Fruit fly (Drosophila melanogaster) whole organism, embryonic: ENCODE data around the gene meso18E.

Source experiments
- Aef1 ChIP-seq: fragments of 200-800 bp; sonication (Bioruptor generic); IDR thresholded peaks from 3 replicates; pipeline ENCODE4 v1.3.6; 2022; ENCODE audit warnings: missing biosample characterization, missing genetic modification characterization
- Atf6 ChIP-seq: fragments of 200-800 bp; sonication (Bioruptor generic); IDR thresholded peaks from 2 replicates; pipeline ENCODE4 v1.3.6; 2022; ENCODE audit warnings: missing biosample characterization, missing genetic modification characterization
- CG11560 ChIP-seq: fragments of 200-800 bp; sonication (Bioruptor generic); IDR thresholded peaks from 3 replicates; pipeline ENCODE4 v1.3.6; 2022; ENCODE audit warnings: missing biosample characterization, missing genetic modification characterization
- CG12744 ChIP-seq: fragments of 200-800 bp; sonication (Bioruptor generic); optimal IDR thresholded peaks from 2 replicates; lab custom pipeline; 2016; ENCODE audit warnings: missing biosample characterization, missing genetic modification characterization
- CG14667 ChIP-seq: fragments of 200-800 bp; sonication (Bioruptor generic); IDR thresholded peaks from 2 replicates; pipeline ENCODE4 v1.3.6; 2022; ENCODE audit warnings: missing biosample characterization, missing genetic modification characterization
- CG14710 ChIP-seq: fragments of 200-800 bp; sonication (Bioruptor generic); optimal IDR thresholded peaks from 3 replicates; lab custom pipeline; 2019; ENCODE audit warnings: missing biosample characterization, mild to moderate bottlenecking, missing genetic modification characterization, moderate library complexity
- CG15269 ChIP-seq: fragments of 200-800 bp; sonication (Bioruptor generic); optimal IDR thresholded peaks from 2 replicates; lab custom pipeline; 2018; ENCODE audit warnings: missing biosample characterization, mild to moderate bottlenecking, missing genetic modification characterization, moderate library complexity
- CG17385 ChIP-seq: fragments of 200-800 bp; sonication (Bioruptor generic); optimal IDR thresholded peaks from 3 replicates; lab custom pipeline; 2018; ENCODE audit warnings: missing biosample characterization, mild to moderate bottlenecking, missing genetic modification characterization
- CG1792 ChIP-seq: fragments of 200-800 bp; sonication (Bioruptor generic); optimal IDR thresholded peaks from 2 replicates; lab custom pipeline; 2016; ENCODE audit warnings: missing biosample characterization, missing genetic modification characterization
- CG2889 ChIP-seq: fragments of 200-800 bp; sonication (Bioruptor generic); IDR thresholded peaks from 3 replicates; pipeline ENCODE4 v1.3.6; 2022; ENCODE audit warnings: missing biosample characterization, missing genetic modification characterization
- CG31365 ChIP-seq: fragments of 200-800 bp; sonication (Bioruptor generic); optimal IDR thresholded peaks from 2 replicates; lab custom pipeline; 2018; ENCODE audit warnings: missing biosample characterization, mild to moderate bottlenecking, missing genetic modification characterization
- CG32532 ChIP-seq: fragments of 200-800 bp; sonication (Bioruptor generic); IDR thresholded peaks from 2 replicates; pipeline ENCODE4 v1.3.6; 2022; ENCODE audit warnings: missing biosample characterization, missing genetic modification characterization
- CG3407 ChIP-seq: fragments of 200-800 bp; sonication (Bioruptor generic); optimal IDR thresholded peaks from 2 replicates; lab custom pipeline; 2018; ENCODE audit warnings: missing biosample characterization, mild to moderate bottlenecking, missing genetic modification characterization
- CG34376 ChIP-seq: fragments of 200-800 bp; sonication (Bioruptor generic); optimal IDR thresholded peaks from 2 replicates; lab custom pipeline; 2018; ENCODE audit warnings: missing biosample characterization, mild to moderate bottlenecking, missing genetic modification characterization
- CG3726 ChIP-seq: fragments of 200-800 bp; sonication (Bioruptor generic); IDR thresholded peaks from 3 replicates; pipeline ENCODE4, ENCODE4 v1.3.6; 2022; ENCODE audit warnings: missing biosample characterization, missing genetic modification characterization
- CG3847 ChIP-seq: fragments of 200-800 bp; sonication (Bioruptor generic); IDR thresholded peaks from 2 replicates; pipeline ENCODE4 v1.3.6; 2022; ENCODE audit warnings: missing biosample characterization, missing genetic modification characterization
- CG7963 ChIP-seq: fragments of 200-800 bp; sonication (Bioruptor generic); IDR thresholded peaks from 3 replicates; pipeline ENCODE4 v1.3.6; 2022; ENCODE audit warnings: missing biosample characterization, missing genetic modification characterization; ENCODE audit not compliant: partially characterized antibody
- Camta ChIP-seq: fragments of 200-800 bp; sonication (Bioruptor generic); optimal IDR thresholded peaks from 2 replicates; lab custom pipeline; 2016; ENCODE audit warnings: missing biosample characterization, missing genetic modification characterization
- Dbx ChIP-seq: fragments of 200-800 bp; sonication (Bioruptor generic); IDR thresholded peaks from 3 replicates; pipeline ENCODE4 v1.3.6; 2022; ENCODE audit warnings: missing biosample characterization, missing genetic modification characterization
- Dfd ChIP-seq, 2 experiments: fragments of >200 bp; optimal IDR thresholded peaks; 2 replicates each; lab custom pipeline; 2017; ENCODE audit warnings: missing biosample characterization in 2 of 2, missing genetic modification characterization in 2 of 2
- Drgx ChIP-seq: fragments of 200-800 bp; sonication (Bioruptor generic); IDR thresholded peaks from 2 replicates; pipeline ENCODE4 v1.3.6; 2022; ENCODE audit warnings: missing biosample characterization, missing genetic modification characterization
- Gug ChIP-seq: fragments of 200-800 bp; sonication (Bioruptor generic); IDR thresholded peaks from 4 replicates; pipeline ENCODE4 v1.3.6; 2022; ENCODE audit warnings: missing biosample characterization, missing genetic modification characterization
- H2.0 ChIP-seq: fragments of 200-800 bp; sonication (Bioruptor generic); IDR thresholded peaks from 2 replicates; pipeline ENCODE4 v1.3.6; 2022; ENCODE audit warnings: missing biosample characterization, missing genetic modification characterization
- HLH4C ChIP-seq: fragments of 200-800 bp; sonication (Bioruptor generic); IDR thresholded peaks from 3 replicates; pipeline ENCODE4 v1.3.6; 2022; ENCODE audit warnings: missing biosample characterization, missing genetic modification characterization; ENCODE audit not compliant: partially characterized antibody
- Hr78 ChIP-seq, 2 experiments: fragments of 200-800 bp in 1 of 2; fragments of >200 bp in 1 of 2; sonication (Bioruptor generic) in 1 of 2; optimal IDR thresholded peaks; 2 replicates each; lab custom pipeline; 2017 to 2019; ENCODE audit warnings: missing biosample characterization in 2 of 2, missing genetic modification characterization in 2 of 2, mild to moderate bottlenecking in 1 of 2, moderate library complexity in 1 of 2
- MBD-R2 ChIP-seq: fragments of 200-800 bp; sonication (Bioruptor generic); IDR thresholded peaks from 2 replicates; pipeline ENCODE4 v1.3.6; 2022; ENCODE audit warnings: missing biosample characterization, missing genetic modification characterization
- Meics ChIP-seq: fragments of 200-800 bp; sonication (Bioruptor generic); optimal IDR thresholded peaks from 2 replicates; lab custom pipeline; 2017; ENCODE audit warnings: missing biosample characterization, mild to moderate bottlenecking, missing genetic modification characterization
- NfI ChIP-seq: fragments of 200-800 bp; sonication (Bioruptor generic); optimal IDR thresholded peaks from 3 replicates; lab custom pipeline; 2018; ENCODE audit warnings: missing biosample characterization, mild to moderate bottlenecking, missing genetic modification characterization, moderate library complexity
- Opbp ChIP-seq: fragments of 200-800 bp; sonication (Bioruptor generic); IDR thresholded peaks from 3 replicates; pipeline ENCODE4 v1.3.6; 2022; ENCODE audit warnings: missing biosample characterization, missing genetic modification characterization; ENCODE audit not compliant: partially characterized antibody
- Stat92E ChIP-seq, 3 experiments: fragments of >200 bp in 2 of 3; fragments of 200-800 bp in 1 of 3; sonication (Bioruptor generic) in 1 of 3; optimal IDR thresholded peaks; 2 replicates each; lab custom pipeline; 2017 to 2019; ENCODE audit warnings: missing biosample characterization in 3 of 3, missing genetic modification characterization in 3 of 3, mild to moderate bottlenecking in 1 of 3, moderate library complexity in 1 of 3
- Xbp1 ChIP-seq: fragments of 200-800 bp; sonication (Bioruptor generic); optimal IDR thresholded peaks from 3 replicates; lab custom pipeline; 2016; ENCODE audit warnings: missing biosample characterization, mild to moderate bottlenecking, missing genetic modification characterization
- bbx ChIP-seq: fragments of 200-800 bp; sonication (Bioruptor generic); IDR thresholded peaks from 2 replicates; pipeline ENCODE4 v1.3.6; 2022; ENCODE audit warnings: missing biosample characterization, missing genetic modification characterization; ENCODE audit not compliant: partially characterized antibody
- cas ChIP-seq: fragments of 200-800 bp; sonication (Bioruptor generic); IDR thresholded peaks from 2 replicates; pipeline ENCODE4 v1.3.6; 2022; ENCODE audit warnings: missing biosample characterization, missing genetic modification characterization
- chif ChIP-seq, 2 experiments: fragments of 200-800 bp; sonication (Bioruptor generic); optimal IDR thresholded peaks; 3 replicates each; lab custom pipeline; 2016; ENCODE audit warnings: missing biosample characterization in 2 of 2, missing genetic modification characterization in 2 of 2
- grau ChIP-seq: fragments of 200-800 bp; optimal IDR thresholded peaks from 3 replicates; lab custom pipeline; 2019; ENCODE audit warnings: missing biosample characterization, mild to moderate bottlenecking, missing genetic modification characterization, moderate library complexity
- grn ChIP-seq: fragments of 200-800 bp; sonication (Bioruptor generic); optimal IDR thresholded peaks from 3 replicates; lab custom pipeline; 2017; ENCODE audit warnings: missing biosample characterization, missing genetic modification characterization
- insv ChIP-seq, 2 experiments: fragments of 200-800 bp; sonication (Bioruptor generic); optimal IDR thresholded peaks; 3 replicates each; lab custom pipeline; 2016 to 2018; ENCODE audit warnings: missing biosample characterization in 2 of 2, missing genetic modification characterization in 2 of 2
- jumu ChIP-seq: fragments of 200-800 bp; sonication (Bioruptor generic); optimal IDR thresholded peaks from 3 replicates; lab custom pipeline; 2016; ENCODE audit warnings: missing biosample characterization, missing genetic modification characterization
- odd ChIP-seq: fragments of 200-800 bp; sonication (Bioruptor generic); optimal IDR thresholded peaks from 2 replicates; lab custom pipeline; 2017; ENCODE audit warnings: missing biosample characterization, mild to moderate bottlenecking, missing genetic modification characterization
- otp ChIP-seq: fragments of 200-800 bp; sonication (Bioruptor generic); IDR thresholded peaks from 3 replicates; pipeline ENCODE4, ENCODE4 v1.3.6; 2022; ENCODE audit warnings: missing biosample characterization, missing genetic modification characterization
- pb ChIP-seq: fragments of 200-800 bp; sonication (Bioruptor generic); optimal IDR thresholded peaks from 3 replicates; lab custom pipeline; 2016; ENCODE audit warnings: missing biosample characterization, missing genetic modification characterization
- phol ChIP-seq: fragments of 200-800 bp; sonication (Bioruptor generic); optimal IDR thresholded peaks from 3 replicates; lab custom pipeline; 2018; ENCODE audit warnings: missing biosample characterization, mild to moderate bottlenecking, missing genetic modification characterization, moderate library complexity
- pnt ChIP-seq: fragments of 200-800 bp; sonication (Bioruptor generic); optimal IDR thresholded peaks from 3 replicates; lab custom pipeline; 2016; ENCODE audit warnings: missing biosample characterization, missing genetic modification characterization
- ro ChIP-seq: fragments of 200-800 bp; sonication (Bioruptor generic); IDR thresholded peaks from 2 replicates; pipeline ENCODE4 v1.3.6; 2022; ENCODE audit warnings: missing biosample characterization, missing genetic modification characterization
- sens ChIP-seq: fragments of 200-800 bp; sonication (Bioruptor generic); peaks from one replicate; lab custom pipeline; 2016; ENCODE audit warnings: missing biosample characterization, missing genetic modification characterization
- shn ChIP-seq: fragments of 200-800 bp; sonication (Bioruptor generic); optimal IDR thresholded peaks from 3 replicates; lab custom pipeline; 2016; ENCODE audit warnings: missing biosample characterization, missing genetic modification characterization
- sisA ChIP-seq: fragments of 200-800 bp; sonication (Bioruptor generic); IDR thresholded peaks from 2 replicates; pipeline ENCODE4 v1.3.6; 2022; ENCODE audit warnings: missing biosample characterization, missing genetic modification characterization
- sob ChIP-seq: fragments of 200-800 bp; sonication (Bioruptor generic); IDR thresholded peaks from 2 replicates; pipeline ENCODE4 v1.3.6; 2022; ENCODE audit warnings: missing biosample characterization, missing genetic modification characterization
- ssp ChIP-seq: fragments of 200-800 bp; sonication (Bioruptor generic); IDR thresholded peaks from 2 replicates; pipeline ENCODE4 v1.3.6; 2022; ENCODE audit warnings: missing biosample characterization, missing genetic modification characterization
- tna ChIP-seq: fragments of 200-800 bp; sonication (Bioruptor generic); IDR thresholded peaks from 2 replicates; pipeline ENCODE4 v1.3.6; 2022; ENCODE audit warnings: missing biosample characterization, missing genetic modification characterization; ENCODE audit not compliant: partially characterized antibody

meso18E gene

dm6 chrX:19665684-19666141 is 47.1 kb downstream of the meso18E start (continued):
- TF ChIP-seq Camta (GFP tag; lab: Kevin White, UChicago) (peak; percentile 5), CG1792 (peak; percentile 8), CG7963 (GFP tag; lab: Robert Waterston, UW) (0 out of 3 replicates have a peak, but pooled peaks have one; percentile 35), shn (peak; percentile 45), ro (GFP tag; lab: Robert Waterston, UW) (0 out of 2 replicates have a peak, but pooled peaks have one; percentile 25), CG14667 (peak; percentile 35; the same call in 1 of the 2 replicates), sob (GFP tag; lab: Robert Waterston, UW) (peak; percentile 75), grau (tag; lab: Kevin White, UChicago) (peak; percentile 35), chif (GFP tag; optimal IDR thresholded peaks at IDR 0.05; lab: Kevin White, UChicago) (peak in 1 of 2 experiments; percentile 8), pnt (GFP tag; lab: Kevin White, UChicago) (peak; percentile 30), ssp (0 out of 2 replicates have a peak, but pooled peaks have one; percentile 18), CG34376 (GFP tag; lab: Kevin White, UChicago) (peak; percentile 19), Dbx (GFP tag; lab: Robert Waterston, UW) (peak; percentile 64), NfI (GFP tag; lab: Kevin White, UChicago) (peak; percentile 36), Opbp (GFP tag; lab: Robert Waterston, UW) (peak; percentile 81), Atf6 (GFP tag; lab: Robert Waterston, UW) (peak; percentile 25; the same call in 1 of the 2 replicates), CG31365 (tag; lab: Kevin White, UChicago) (no peak), sens (GFP tag; lab: Kevin White, UChicago) (peak; percentile 75), Gug (GFP tag; lab: Robert Waterston, UW) (peak; percentile 89), CG11560 (tag; lab: Robert Waterston, UW) (0 out of 3 replicates have a peak, but pooled peaks have one; percentile 43), cas (GFP tag; lab: Robert Waterston, UW) (no peak), CG2889 (peak; percentile 63; the same call in 1 of the 3 replicates), HLH4C (peak; percentile 57; the same call in 2 of the 3 replicates), Meics (GFP tag; lab: Kevin White, UChicago) (peak; percentile 24), Stat92E (GFP tag; optimal IDR thresholded peaks at IDR 0.05; lab: Kevin White, UChicago) (no peak), Drgx (GFP tag; lab: Robert Waterston, UW) (peak; percentile 46; the same call in 1 of the 2 replicates), Dfd (GFP tag; optimal IDR thresholded peaks at IDR 0.05; lab: Kevin White, UChicago) (no peak), odd (GFP tag; lab: Kevin White, UChicago) (no peak), CG12744 (GFP tag; lab: Kevin White, UChicago) (peak; percentile 24), CG3726 (GFP tag; lab: Robert Waterston, UW) (0 out of 3 replicates have a peak, but pooled peaks have one; percentile 39), CG3847 (GFP tag; lab: Robert Waterston, UW) (peak; percentile 65), MBD-R2 (GFP tag; lab: Robert Waterston, UW) (0 out of 2 replicates have a peak, but pooled peaks have one; percentile 23), tna (GFP tag; lab: Robert Waterston, UW) (peak; percentile 43; the same call in 1 of the 2 replicates), pb (GFP tag; lab: Kevin White, UChicago) (no peak), Xbp1 (GFP tag; lab: Kevin White, UChicago) (peak; percentile 31), phol (tag; lab: Kevin White, UChicago) (peak; percentile 1), jumu (peak; percentile 27), CG14710 (peak; percentile 3), CG3407 (GFP tag; lab: Kevin White, UChicago) (no peak), bbx (GFP tag; lab: Robert Waterston, UW) (peak; percentile 62), CG32532 (GFP tag; lab: Robert Waterston, UW) (peak; percentile 78), otp (GFP tag; lab: Robert Waterston, UW) (0 out of 3 replicates have a peak, but pooled peaks have one; percentile 22), CG15269 (tag; lab: Kevin White, UChicago) (peak; percentile 11), Aef1 (GFP tag; lab: Robert Waterston, UW) (peak; percentile 73), H2.0 (GFP tag; lab: Robert Waterston, UW) (peak; percentile 15; the same call in 1 of the 2 replicates), CG17385 (no peak), Hr78 (GFP tag; optimal IDR thresholded peaks at IDR 0.05; lab: Kevin White, UChicago) (peak in 1 of 2 experiments; percentile 2), grn (GFP tag; lab: Kevin White, UChicago) (peak; percentile 41), sisA (GFP tag; lab: Robert Waterston, UW) (peak; percentile 60), insv (GFP tag; optimal IDR thresholded peaks at IDR 0.05; lab: Kevin White, UChicago) (no peak)
